Fruit fly (Drosophila melanogaster): ENCODE data around the gene Abcd3.

Gene Abcd3

DNA sequence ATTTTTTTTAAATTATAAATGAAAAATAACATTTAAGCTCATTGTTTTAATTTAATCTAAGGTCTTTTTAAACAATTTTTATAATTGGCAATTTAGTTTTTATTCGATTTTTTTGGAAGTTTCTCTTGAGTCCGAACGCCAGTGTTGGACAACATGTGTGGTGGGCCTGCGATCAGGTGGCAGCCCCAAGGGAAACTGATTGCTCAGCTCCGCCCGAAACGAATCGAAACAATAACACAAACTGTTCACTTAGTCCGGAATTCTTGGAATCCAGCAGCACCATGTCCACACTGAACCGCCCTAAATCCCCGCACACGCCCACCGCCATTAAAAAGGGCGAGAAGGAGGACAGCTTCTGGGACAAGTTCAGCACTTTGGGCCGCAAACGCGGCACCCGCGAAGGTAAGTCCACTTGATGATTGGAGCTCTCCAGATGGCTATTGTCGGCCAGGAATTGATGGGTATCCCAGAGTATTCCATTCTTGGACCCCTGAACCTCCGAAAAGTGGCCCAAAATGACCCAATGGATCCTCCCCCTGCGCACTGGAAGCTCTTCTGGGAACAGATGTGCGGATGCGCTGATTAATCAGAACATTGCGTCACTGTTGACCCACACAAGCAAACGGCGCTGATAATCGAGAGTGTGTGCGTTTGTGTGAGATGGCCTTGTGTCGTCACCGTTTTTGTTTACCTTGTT is 4.5 kb upstream of the Abcd3 start, which contains the start of gene parvin:
parvin (plus strand) TSS at position 134 of the 697 bp plus-strand sequence.
- no peak for TF ChIP-seq CG17801 (GFP tag; optimal IDR thresholded peaks at IDR 0.05; ENCODE audit: partially characterized antibody)

DNA sequence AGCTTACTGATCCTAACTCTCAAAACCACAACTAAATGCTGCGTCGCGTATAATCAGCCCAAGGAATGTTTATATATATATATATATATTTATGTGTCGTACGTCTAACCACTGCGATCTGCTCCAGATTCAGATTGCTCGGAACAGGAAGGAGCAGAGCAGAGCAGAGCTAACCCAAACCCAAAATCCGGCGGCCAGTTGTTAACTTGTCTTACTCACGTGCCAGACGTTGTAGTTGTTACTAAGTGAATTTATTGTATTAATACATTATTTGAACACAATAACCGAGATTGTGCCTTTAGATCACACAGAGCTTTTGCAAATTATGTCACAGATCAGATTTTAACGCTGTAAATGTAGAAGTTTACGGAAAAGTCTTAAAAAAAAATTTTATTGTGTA is 2.6 kb upstream of the Abcd3 start, which contains the start of gene Alr:
Alr (plus strand) TSS at position 301 of the 400 bp plus-strand sequence.
- TF ChIP-seq CG17801 (GFP tag; optimal IDR thresholded peaks at IDR 0.05; ENCODE audit: partially characterized antibody), result no peak

DNA sequence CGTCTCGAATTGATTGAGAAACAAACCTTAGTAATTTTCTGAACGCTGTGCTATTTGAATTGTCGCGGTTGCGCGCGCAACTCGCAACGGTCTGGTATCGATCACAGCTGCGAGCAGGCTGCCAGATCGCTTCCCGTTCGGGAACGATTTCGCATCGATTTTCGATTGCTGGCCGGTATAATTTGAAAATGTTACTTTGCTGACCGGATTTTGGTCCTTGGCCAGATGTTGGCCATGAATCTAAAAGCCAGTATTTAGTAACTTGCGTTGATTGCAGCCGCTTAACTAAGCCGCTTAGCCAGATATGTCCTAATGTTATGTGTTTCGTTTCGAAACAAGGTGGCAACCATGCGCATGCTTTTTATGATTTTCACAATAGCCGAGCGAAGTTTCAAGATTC is 2.0 kb upstream of the Abcd3 start:
- TF ChIP-seq CG17801 (GFP tag; optimal IDR thresholded peaks at IDR 0.05; ENCODE audit: partially characterized antibody), result no peak

DNA sequence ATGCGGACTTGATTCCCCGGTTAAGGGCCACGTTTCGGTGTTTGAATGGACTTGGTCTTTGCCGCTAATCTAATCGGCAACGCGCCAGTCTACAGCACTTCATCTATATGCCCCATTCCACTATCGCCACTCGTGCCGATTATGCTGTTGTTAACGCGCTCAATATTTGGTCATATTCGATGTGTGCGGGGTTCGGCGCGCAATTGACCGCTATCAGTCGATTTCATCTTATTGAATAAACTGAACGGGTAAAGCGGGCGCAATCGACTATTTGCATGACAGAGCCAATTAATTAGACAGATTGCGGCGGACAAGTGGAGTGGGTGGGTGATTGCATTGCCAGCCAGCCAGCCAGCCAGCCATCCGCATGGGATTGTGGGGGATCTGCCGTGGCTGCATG is 1.8 kb downstream of the Abcd3 start:
- TF ChIP-seq CG17801 (GFP tag; optimal IDR thresholded peaks at IDR 0.05; ENCODE audit: partially characterized antibody), result no peak

DNA sequence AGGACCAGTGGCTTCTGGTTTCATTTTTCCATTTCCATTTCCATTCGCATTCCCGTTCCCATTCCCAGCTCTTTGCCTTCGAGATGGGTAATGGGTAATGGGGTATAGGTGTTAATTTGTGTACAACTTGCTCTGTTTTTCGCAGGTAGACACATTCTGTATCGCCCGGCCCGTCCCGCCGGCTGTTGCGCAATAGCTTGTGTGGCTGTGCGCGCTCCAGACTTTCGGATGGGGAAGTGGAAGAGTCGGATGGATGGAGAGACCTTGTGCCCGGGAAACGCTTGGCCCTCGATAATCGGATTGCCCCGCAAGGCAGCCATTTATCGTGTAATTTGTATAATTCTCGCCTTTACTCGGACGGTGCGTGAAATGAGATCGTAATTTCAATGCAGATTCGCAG is 3.1 kb downstream of the Abcd3 start:
- TF ChIP-seq CG17801 (GFP tag; optimal IDR thresholded peaks at IDR 0.05; ENCODE audit: partially characterized antibody), result no peak

DNA sequence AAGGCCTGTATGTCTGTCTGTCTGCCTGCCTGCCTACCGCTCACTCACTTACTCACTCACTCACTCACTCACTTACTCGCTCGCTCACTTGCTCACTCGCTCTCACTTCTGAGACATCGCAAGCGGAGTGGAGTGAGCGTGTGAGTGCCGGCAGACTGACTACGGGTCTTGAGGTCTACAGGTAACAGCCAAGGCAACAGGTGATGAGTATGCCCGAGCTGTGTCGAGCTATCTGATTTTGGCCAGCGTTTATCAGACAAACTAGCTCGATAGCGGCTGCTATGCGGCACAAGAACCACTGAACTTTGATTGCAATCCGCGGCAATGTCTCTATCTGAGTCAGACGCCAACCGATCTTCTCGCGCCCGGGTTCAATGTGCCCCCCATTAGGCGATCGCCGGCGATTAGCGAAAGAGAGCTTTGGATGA is 3.6 kb downstream of the Abcd3 start:
- no peak for TF ChIP-seq CG17801 (GFP tag; optimal IDR thresholded peaks at IDR 0.05; ENCODE audit: partially characterized antibody)

DNA sequence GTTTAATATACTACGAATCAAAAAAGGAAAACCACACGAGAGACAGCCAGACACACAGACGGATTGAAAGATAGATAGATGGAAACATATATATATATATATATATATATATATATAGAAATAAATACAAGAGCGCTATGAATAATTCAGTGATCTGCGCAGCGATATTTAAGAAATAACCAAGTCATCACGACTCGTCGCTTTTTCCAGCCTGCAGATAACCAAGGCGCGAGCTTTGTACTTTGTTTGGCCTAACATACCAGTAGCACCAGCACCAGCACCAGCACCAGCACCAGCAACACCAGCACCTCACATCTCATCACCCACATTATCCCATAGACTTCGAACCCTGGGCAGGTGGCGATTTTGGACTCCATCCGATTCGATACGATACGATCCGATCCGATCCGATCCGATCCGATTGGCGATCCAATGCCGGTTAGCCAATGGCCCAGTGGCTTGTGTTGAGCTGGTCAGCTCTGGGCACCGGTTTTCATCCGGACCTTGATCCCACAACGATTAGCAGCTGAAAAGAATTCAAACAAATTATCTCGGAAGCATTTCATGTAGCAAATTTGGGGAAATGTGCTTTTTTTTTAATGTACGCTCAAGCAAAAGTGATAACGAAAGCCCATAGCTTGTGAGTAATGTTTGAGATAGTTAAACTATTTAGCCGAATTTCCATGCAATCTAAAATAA is 4.3 kb downstream of the Abcd3 start:
- no peak for TF ChIP-seq CG17801 (GFP tag; optimal IDR thresholded peaks at IDR 0.05; ENCODE audit: partially characterized antibody)

DNA sequence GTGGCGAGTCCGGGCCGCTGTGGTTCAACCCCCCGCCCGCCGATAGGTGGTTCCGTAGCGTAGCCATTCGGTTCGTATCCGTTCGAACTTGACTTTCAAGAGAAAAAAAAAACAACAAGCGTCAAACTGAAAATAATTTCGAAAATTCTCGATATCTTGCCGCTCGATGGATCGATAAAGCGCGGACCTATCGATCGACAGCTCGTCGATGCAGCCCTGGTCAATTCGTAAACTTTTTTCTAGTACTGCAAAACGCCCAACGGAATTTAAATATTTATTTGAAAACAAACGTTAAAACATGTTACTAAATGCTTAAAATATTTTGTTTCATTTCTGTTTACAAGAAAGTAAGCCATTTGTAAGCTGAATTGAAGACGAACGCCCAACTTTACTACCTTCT is 11.6 kb downstream of the Abcd3 start:
- TF ChIP-seq CG17801 (GFP tag; optimal IDR thresholded peaks at IDR 0.05; ENCODE audit: partially characterized antibody), result no peak

DNA sequence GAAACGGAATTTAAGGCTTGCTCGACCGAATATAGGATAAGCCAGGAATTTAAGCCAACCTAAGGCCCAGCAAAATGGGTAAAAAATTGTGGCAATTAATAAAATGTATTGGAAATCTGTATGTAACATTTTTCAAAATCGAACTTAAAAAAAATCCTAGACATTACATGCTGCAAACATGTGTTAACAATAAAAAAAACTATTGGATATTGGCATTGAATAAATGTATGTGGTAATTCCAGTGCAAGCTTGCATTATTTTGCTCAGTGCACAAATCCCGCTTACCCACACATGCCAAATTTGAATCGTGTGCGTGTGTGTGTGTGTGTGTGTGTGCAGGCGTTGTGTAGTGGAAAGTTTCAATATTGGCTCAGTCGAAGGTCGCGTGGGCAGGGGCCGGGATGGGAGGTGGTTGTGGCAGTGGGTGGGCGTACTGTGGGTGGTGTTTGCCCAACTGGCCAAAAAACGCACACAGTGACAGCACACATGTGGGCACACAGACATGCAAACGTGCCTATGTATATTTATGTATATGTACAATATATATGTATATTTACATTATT is 13.0 kb downstream of the Abcd3 start:
- TF ChIP-seq CG17801 (GFP tag; optimal IDR thresholded peaks at IDR 0.05; ENCODE audit: partially characterized antibody), result no peak

DNA sequence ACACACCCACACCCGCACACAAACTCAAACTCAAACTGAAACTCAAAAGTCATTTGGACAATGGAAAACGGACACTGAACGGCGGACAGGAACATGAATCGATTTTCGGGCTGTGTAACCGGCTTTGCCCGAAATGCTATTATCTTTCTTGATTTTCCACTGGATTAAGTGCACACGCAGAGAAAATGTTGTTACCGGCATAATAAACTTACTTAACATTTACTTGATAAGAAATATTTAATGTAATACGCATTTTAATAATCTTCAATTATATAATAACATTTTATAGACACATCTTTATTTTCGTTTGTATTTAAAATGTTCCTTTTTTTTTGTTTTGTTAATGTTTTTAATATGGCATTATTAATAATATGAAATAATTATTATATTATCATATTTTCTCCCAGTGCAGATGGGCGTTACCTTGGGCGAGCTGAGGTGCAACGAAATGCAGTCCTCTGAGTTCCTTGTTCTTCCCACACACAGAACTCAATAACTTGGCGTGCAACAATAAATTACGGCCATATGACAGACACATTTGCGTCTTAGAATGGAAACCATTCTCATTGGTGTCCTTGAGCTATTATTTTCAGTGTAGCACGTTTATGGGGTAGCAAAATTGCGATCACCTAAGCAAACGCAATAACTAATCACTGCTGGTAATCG is 14.4 kb downstream of the Abcd3 start, which contains the start of gene CG12702:
CG12702 (minus strand) TSS at position 51 of the 666 bp plus-strand sequence.
- TF ChIP-seq CG17801 (GFP tag; optimal IDR thresholded peaks at IDR 0.05; ENCODE audit: partially characterized antibody), result no peak

DNA sequence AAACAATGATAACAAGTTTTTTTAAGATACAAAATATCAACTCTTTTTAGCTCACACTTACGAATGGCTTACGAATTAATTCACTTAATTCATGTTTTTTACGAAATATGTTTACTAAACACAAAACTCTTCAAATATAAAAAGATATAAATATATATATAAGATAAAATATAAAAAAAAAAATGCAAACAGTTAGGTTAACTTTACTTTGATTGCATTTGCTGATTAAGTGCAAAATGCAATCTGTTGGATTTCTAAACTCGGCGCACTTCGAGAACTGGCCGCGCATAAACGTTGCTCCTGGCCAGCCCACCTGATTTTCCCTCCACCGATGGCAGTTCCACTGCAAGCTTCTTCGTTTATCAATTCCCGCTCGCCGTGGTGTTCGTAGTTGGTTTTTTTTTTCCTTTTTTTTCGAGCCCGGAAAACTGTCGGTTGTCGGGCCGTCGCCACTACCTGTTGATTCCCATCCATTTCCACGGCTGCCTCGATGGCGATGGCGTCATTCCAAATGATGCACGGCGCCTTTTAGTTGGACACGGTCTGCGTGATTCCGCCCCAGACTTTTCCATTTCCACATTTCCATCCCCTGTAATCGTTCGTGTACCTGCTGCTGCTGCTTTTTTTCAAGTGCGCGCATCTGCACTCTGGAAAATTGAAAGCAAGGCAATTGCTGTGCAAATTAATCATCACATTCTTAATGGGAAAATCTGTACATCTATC is 15.1 kb downstream of the Abcd3 start:
- no peak for TF ChIP-seq CG17801 (GFP tag; optimal IDR thresholded peaks at IDR 0.05; ENCODE audit: partially characterized antibody)

DNA sequence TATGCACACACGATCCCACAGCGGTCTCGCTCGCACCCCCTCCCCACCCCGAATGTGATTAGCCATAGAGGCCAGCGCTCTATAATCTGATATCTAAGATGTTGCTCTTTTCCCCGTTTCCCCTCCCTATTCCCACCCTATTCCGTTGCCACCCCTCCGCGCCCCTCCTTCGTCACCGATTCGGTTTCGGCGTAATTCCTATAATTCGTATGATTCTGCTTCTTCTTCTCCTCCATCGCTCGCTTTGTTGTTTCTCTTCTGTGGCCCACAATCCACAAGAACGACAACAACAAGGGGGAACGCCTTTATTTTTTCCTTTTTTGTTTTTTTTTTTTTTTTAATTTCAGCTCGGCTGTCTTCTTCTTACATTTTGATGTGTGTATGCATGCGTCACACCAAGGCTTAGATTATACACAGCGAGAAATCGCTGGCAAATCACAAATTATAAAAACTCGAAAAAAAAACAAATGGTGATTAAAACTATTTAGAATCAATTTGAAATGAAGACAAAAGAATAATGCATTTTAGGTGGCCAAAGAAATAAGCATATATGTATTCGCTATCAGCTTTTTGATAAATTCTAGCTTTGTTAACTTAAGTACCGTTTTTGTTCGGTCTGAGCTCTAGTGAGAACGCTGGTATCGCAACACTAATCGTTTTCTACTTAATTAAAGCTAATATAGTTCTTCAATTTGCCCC is 19.4 kb downstream of the Abcd3 start:
- no peak for TF ChIP-seq CG17801 (GFP tag; optimal IDR thresholded peaks at IDR 0.05; ENCODE audit: partially characterized antibody)

DNA sequence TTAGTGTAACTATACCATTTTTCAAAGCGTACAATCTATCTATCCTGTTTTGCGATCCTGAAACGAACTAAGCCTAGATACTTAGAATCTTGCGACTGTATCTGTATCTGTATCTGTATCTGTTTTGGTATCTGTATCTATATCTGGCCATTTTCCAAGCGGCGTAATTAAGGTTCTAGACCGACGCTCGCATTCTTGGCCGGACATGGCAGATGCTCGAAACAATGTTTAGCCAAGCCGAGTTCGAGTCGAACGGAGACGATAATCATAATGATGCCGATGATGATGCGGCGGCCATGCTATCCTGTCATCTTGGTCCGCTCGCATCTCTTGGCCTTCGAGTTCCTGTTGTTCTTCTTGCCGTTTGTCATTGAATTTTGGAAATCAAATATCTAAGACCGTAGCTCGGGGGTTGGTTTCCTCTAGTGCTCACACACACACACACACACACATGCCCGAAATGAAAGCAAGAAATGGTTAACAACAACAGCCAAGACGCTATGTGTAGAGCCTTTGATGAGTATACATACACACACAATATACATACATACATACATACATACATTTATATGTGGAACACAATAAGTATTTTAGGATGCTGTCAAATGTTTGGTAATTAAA is 21.5 kb downstream of the Abcd3 start:
- no peak for TF ChIP-seq CG17801 (GFP tag; optimal IDR thresholded peaks at IDR 0.05; ENCODE audit: partially characterized antibody)

Data from ovary, adult (tissue).